Fruit fly (Drosophila melanogaster) whole organism, embryonic: ENCODE measurements around the gene mora.
A peak's percentile ranks its signal among the peaks of the same experiment; 100 is the strongest.

Experiments used
- Aef1 ChIP-seq: fragments of 200-800 bp; sonication (Bioruptor generic); IDR thresholded peaks from 3 replicates; pipeline ENCODE4 v1.3.6; 2022; ENCODE audit warnings: missing biosample characterization, missing genetic modification characterization
- BtbVII ChIP-seq: fragments of 200-800 bp; sonication (Bioruptor generic); optimal IDR thresholded peaks from 3 replicates; lab custom pipeline; 2017; ENCODE audit warnings: missing biosample characterization, mild to moderate bottlenecking, missing genetic modification characterization
- CG11456 ChIP-seq: fragments of 200-800 bp; sonication (Bioruptor generic); IDR thresholded peaks from 3 replicates; pipeline ENCODE4 v1.3.6; 2022; ENCODE audit warnings: missing biosample characterization, missing genetic modification characterization
- CG11504 ChIP-seq: fragments of 200-800 bp; sonication (Bioruptor generic); optimal IDR thresholded peaks from 3 replicates; lab custom pipeline; 2019; ENCODE audit warnings: missing biosample characterization, mild to moderate bottlenecking, missing genetic modification characterization, moderate library complexity
- CG12659 ChIP-seq: fragments of 200-800 bp; sonication (Bioruptor generic); optimal IDR thresholded peaks from 3 replicates; lab custom pipeline; 2017; ENCODE audit warnings: mild to moderate bottlenecking, missing biosample characterization, missing genetic modification reagents, missing genetic modification characterization
- CG1647 ChIP-seq: fragments of 200-800 bp; sonication (Bioruptor generic); optimal IDR thresholded peaks from 3 replicates; lab custom pipeline; 2016; ENCODE audit warnings: missing biosample characterization, missing genetic modification characterization
- CG18764 ChIP-seq: fragments of 200-800 bp; sonication (Bioruptor generic); optimal IDR thresholded peaks from 3 replicates; lab custom pipeline; 2016; ENCODE audit warnings: missing biosample characterization, missing genetic modification characterization
- CG33557 ChIP-seq: fragments of 200-800 bp; sonication (Bioruptor generic); optimal IDR thresholded peaks from 2 replicates; lab custom pipeline; 2019; ENCODE audit warnings: missing biosample characterization, mild to moderate bottlenecking, missing genetic modification characterization, moderate library complexity
- CG34376 ChIP-seq: fragments of 200-800 bp; sonication (Bioruptor generic); optimal IDR thresholded peaks from 2 replicates; lab custom pipeline; 2018; ENCODE audit warnings: missing biosample characterization, mild to moderate bottlenecking, missing genetic modification characterization
- CG3995 ChIP-seq: fragments of 200-800 bp; sonication (Bioruptor generic); optimal IDR thresholded peaks from 3 replicates; lab custom pipeline; 2016; ENCODE audit warnings: missing biosample characterization, missing genetic modification characterization
- CG8388 ChIP-seq: fragments of 200-800 bp; sonication (Bioruptor generic); optimal IDR thresholded peaks from 2 replicates; lab custom pipeline; 2019; ENCODE audit warnings: missing biosample characterization, mild to moderate bottlenecking, missing genetic modification characterization, moderate library complexity
- CG8478 ChIP-seq: fragments of >200 bp; optimal IDR thresholded peaks from 2 replicates; lab custom pipeline; 2018
- CG8944 ChIP-seq: fragments of 200-800 bp; sonication (Bioruptor generic); optimal IDR thresholded peaks from 3 replicates; lab custom pipeline; 2016; ENCODE audit warnings: missing biosample characterization, missing genetic modification characterization
- CG9215 ChIP-seq: fragments of 200-800 bp; sonication (Bioruptor generic); IDR thresholded peaks from 2 replicates; pipeline ENCODE4 v1.3.6; 2022; ENCODE audit warnings: missing biosample characterization, missing genetic modification characterization
- CG9876 ChIP-seq: fragments of 200-800 bp; sonication (Bioruptor generic); optimal IDR thresholded peaks from 2 replicates; lab custom pipeline; 2016; ENCODE audit warnings: missing biosample characterization, missing genetic modification characterization
- Camta ChIP-seq: fragments of 200-800 bp; sonication (Bioruptor generic); optimal IDR thresholded peaks from 2 replicates; lab custom pipeline; 2016; ENCODE audit warnings: missing biosample characterization, missing genetic modification characterization
- D ChIP-seq, 2 experiments: fragments of 200-800 bp in 1 of 2; fragments of >200 bp in 1 of 2; sonication (Bioruptor generic) in 1 of 2; optimal IDR thresholded peaks; 2 replicates in 1 of 2; 3 replicates in 1 of 2; lab custom pipeline; 2017; ENCODE audit warnings: mild to moderate bottlenecking in 1 of 2, missing biosample characterization in 1 of 2, missing genetic modification characterization in 1 of 2, missing genetic modification reagents in 1 of 2
- Elba2 ChIP-seq: fragments of 200-800 bp; sonication (Bioruptor generic); optimal IDR thresholded peaks from 3 replicates; lab custom pipeline; 2016; ENCODE audit warnings: missing biosample characterization, missing genetic modification characterization
- H15 ChIP-seq: fragments of 200-800 bp; sonication (Bioruptor generic); IDR thresholded peaks from 3 replicates; pipeline ENCODE4 v1.3.6; 2022; ENCODE audit warnings: missing biosample characterization, missing genetic modification characterization
- Hr78 ChIP-seq, 2 experiments: fragments of 200-800 bp in 1 of 2; fragments of >200 bp in 1 of 2; sonication (Bioruptor generic) in 1 of 2; optimal IDR thresholded peaks; 2 replicates each; lab custom pipeline; 2017 to 2019; ENCODE audit warnings: missing biosample characterization in 2 of 2, missing genetic modification characterization in 2 of 2, mild to moderate bottlenecking in 1 of 2, moderate library complexity in 1 of 2
- Lim3 ChIP-seq: fragments of 200-800 bp; sonication (Bioruptor generic); IDR thresholded peaks from 2 replicates; pipeline ENCODE4 v1.3.6; 2022; ENCODE audit warnings: missing biosample characterization, missing genetic modification characterization
- Mrtf ChIP-seq: fragments of 200-800 bp; sonication (Bioruptor generic); IDR thresholded peaks from 3 replicates; pipeline ENCODE4 v1.3.6; 2022; ENCODE audit warnings: missing biosample characterization, missing genetic modification characterization
- NfI ChIP-seq: fragments of 200-800 bp; sonication (Bioruptor generic); optimal IDR thresholded peaks from 3 replicates; lab custom pipeline; 2018; ENCODE audit warnings: missing biosample characterization, mild to moderate bottlenecking, missing genetic modification characterization, moderate library complexity
- Oaz ChIP-seq: fragments of 200-800 bp; sonication (Bioruptor generic); IDR thresholded peaks from 2 replicates; pipeline ENCODE4 v1.3.6; 2022; ENCODE audit warnings: missing biosample characterization, missing genetic modification characterization
- Oli ChIP-seq: fragments of 200-800 bp; sonication (Bioruptor generic); optimal IDR thresholded peaks from 2 replicates; lab custom pipeline; 2018; ENCODE audit warnings: missing biosample characterization, mild to moderate bottlenecking, missing genetic modification characterization, moderate library complexity
- Sry-β ChIP-seq: fragments of 200-800 bp; sonication (Bioruptor generic); optimal IDR thresholded peaks from 2 replicates; lab custom pipeline; 2018; ENCODE audit warnings: missing biosample characterization, mild to moderate bottlenecking, missing genetic modification characterization, moderate library complexity
- aop ChIP-seq: fragments of 200-800 bp; sonication (Bioruptor generic); IDR thresholded peaks from 2 replicates; pipeline ENCODE4 v1.3.6; 2022; ENCODE audit warnings: missing biosample characterization, missing genetic modification characterization
- ase ChIP-seq: fragments of 200-800 bp; sonication (Bioruptor generic); IDR thresholded peaks from 3 replicates; pipeline ENCODE4 v1.3.6; 2022; ENCODE audit warnings: missing biosample characterization, missing genetic modification characterization
- az2 ChIP-seq: fragments of 200-800 bp; sonication (Bioruptor generic); optimal IDR thresholded peaks from 3 replicates; lab custom pipeline; 2016; ENCODE audit warnings: missing biosample characterization, missing genetic modification characterization
- crol ChIP-seq: fragments of 200-800 bp; sonication (Bioruptor generic); IDR thresholded peaks from 2 replicates; pipeline ENCODE4 v1.3.6; 2022; ENCODE audit warnings: missing biosample characterization, missing genetic modification characterization
- dmrt11E ChIP-seq: fragments of 200-800 bp; sonication (Bioruptor generic); optimal IDR thresholded peaks from 3 replicates; lab custom pipeline; 2018; ENCODE audit warnings: missing biosample characterization, mild to moderate bottlenecking, missing genetic modification characterization, moderate library complexity
- esg ChIP-seq: fragments of 200-800 bp; sonication (Bioruptor generic); conservative IDR thresholded peaks from 2 replicates; pipeline ENCODE4 v1.3.6; 2022; ENCODE audit warnings: missing biosample characterization, missing genetic modification characterization
- fd3F ChIP-seq: fragments of 200-800 bp; sonication (Bioruptor generic); optimal IDR thresholded peaks from 2 replicates; lab custom pipeline; 2018; ENCODE audit warnings: missing biosample characterization, mild to moderate bottlenecking, missing genetic modification characterization, moderate library complexity
- gce ChIP-seq: fragments of 200-800 bp; sonication (Bioruptor generic); IDR thresholded peaks from 3 replicates; pipeline ENCODE4 v1.3.6; 2022; ENCODE audit warnings: missing biosample characterization, missing genetic modification characterization
- gfzf ChIP-seq: fragments of 200-800 bp; sonication (Bioruptor generic); optimal IDR thresholded peaks from 2 replicates; lab custom pipeline; 2016; ENCODE audit warnings: missing biosample characterization, mild to moderate bottlenecking, missing genetic modification characterization, moderate library complexity
- h ChIP-seq: fragments of >200 bp; optimal IDR thresholded peaks from 2 replicates; lab custom pipeline; 2017
- klu ChIP-seq: fragments of 200-800 bp; sonication (Bioruptor generic); IDR thresholded peaks from 2 replicates; pipeline ENCODE4 v1.3.6; 2022; ENCODE audit warnings: missing biosample characterization, missing genetic modification characterization
- lilli ChIP-seq: fragments of 200-800 bp; sonication (Bioruptor generic); optimal IDR thresholded peaks from 3 replicates; lab custom pipeline; 2016; ENCODE audit warnings: missing biosample characterization, missing genetic modification characterization
- nau ChIP-seq: fragments of 200-800 bp; sonication (Bioruptor generic); optimal IDR thresholded peaks from 3 replicates; lab custom pipeline; 2017; ENCODE audit warnings: missing biosample characterization, mild to moderate bottlenecking, missing genetic modification characterization, missing genetic modification reagents
- nerfin-1 ChIP-seq: fragments of 200-800 bp; sonication (Bioruptor generic); optimal IDR thresholded peaks from 3 replicates; lab custom pipeline; 2019; ENCODE audit warnings: missing biosample characterization, mild to moderate bottlenecking, missing genetic modification characterization, moderate library complexity
- nom ChIP-seq: fragments of 200-800 bp; sonication (Bioruptor generic); optimal IDR thresholded peaks from 2 replicates; lab custom pipeline; 2017; ENCODE audit warnings: missing biosample characterization, missing genetic modification characterization, mild to moderate bottlenecking, moderate library complexity, missing genetic modification reagents
- pb ChIP-seq: fragments of 200-800 bp; sonication (Bioruptor generic); optimal IDR thresholded peaks from 3 replicates; lab custom pipeline; 2016; ENCODE audit warnings: missing biosample characterization, missing genetic modification characterization
- pita ChIP-seq: fragments of 200-800 bp; sonication (Bioruptor generic); optimal IDR thresholded peaks from 2 replicates; lab custom pipeline; 2017; ENCODE audit warnings: missing biosample characterization, mild to moderate bottlenecking, missing genetic modification characterization
- pum ChIP-seq: fragments of 200-800 bp; sonication (Bioruptor generic); optimal IDR thresholded peaks from 2 replicates; lab custom pipeline; 2016; ENCODE audit warnings: missing biosample characterization, missing genetic modification characterization
- ro ChIP-seq: fragments of 200-800 bp; sonication (Bioruptor generic); IDR thresholded peaks from 2 replicates; pipeline ENCODE4 v1.3.6; 2022; ENCODE audit warnings: missing biosample characterization, missing genetic modification characterization
- sob ChIP-seq: fragments of 200-800 bp; sonication (Bioruptor generic); IDR thresholded peaks from 2 replicates; pipeline ENCODE4 v1.3.6; 2022; ENCODE audit warnings: missing biosample characterization, missing genetic modification characterization
- ssp ChIP-seq: fragments of 200-800 bp; sonication (Bioruptor generic); IDR thresholded peaks from 2 replicates; pipeline ENCODE4 v1.3.6; 2022; ENCODE audit warnings: missing biosample characterization, missing genetic modification characterization
- sug ChIP-seq: fragments of 200-800 bp; optimal IDR thresholded peaks from 2 replicates; lab custom pipeline; 2019; ENCODE audit warnings: missing biosample characterization, mild to moderate bottlenecking, missing genetic modification characterization, moderate library complexity
- tgo ChIP-seq: fragments of 200-800 bp; sonication (Bioruptor generic); IDR thresholded peaks from 3 replicates; pipeline ENCODE4 v1.3.6; 2022; ENCODE audit warnings: missing biosample characterization, missing genetic modification characterization
- tll ChIP-seq, 2 experiments: fragments of 200-800 bp in 1 of 2; fragments of >200 bp in 1 of 2; sonication (Bioruptor generic) in 1 of 2; optimal IDR thresholded peaks; 2 replicates each; lab custom pipeline; 2017 to 2019; ENCODE audit warnings: missing biosample characterization in 2 of 2, missing genetic modification characterization in 2 of 2, mild to moderate bottlenecking in 1 of 2, moderate library complexity in 1 of 2

Gene mora

dm6 chr3R:24161173-24161811, 24.9 kb upstream of the mora start, which contains the start of the genes Myo95E and TBC1d7 (continued):
- TF ChIP-seq ro (GFP tag; lab: Robert Waterston, UW) (peak; percentile 72), Mrtf (peak; percentile 73; the same call in 2 of the 3 replicates), nerfin-1 (tag; lab: Kevin White, UChicago) (peak; percentile 78), tll (GFP tag; optimal IDR thresholded peaks at IDR 0.05; lab: Kevin White, UChicago) (no peak), az2 (peak; percentile 87), ssp (GFP tag; lab: Robert Waterston, UW) (peak; percentile 87), CG8388 (GFP tag; lab: Kevin White, UChicago) (peak; percentile 82), crol (peak; percentile 59), pum (peak; percentile 56), H15 (GFP tag; lab: Robert Waterston, UW) (peak; percentile 93), h (lab: Kevin White, UChicago) (no peak), NfI (peak; percentile 86), pita (GFP tag; lab: Kevin White, UChicago) (no peak), CG18764 (GFP tag; lab: Kevin White, UChicago) (peak; percentile 83), nom (GFP tag; lab: Kevin White, UChicago) (peak; percentile 48), gfzf (GFP tag; lab: Kevin White, UChicago) (no peak), fd3F (GFP tag; lab: Kevin White, UChicago) (peak; percentile 81), Aef1 (GFP tag; lab: Robert Waterston, UW) (peak; percentile 97), aop (GFP tag; lab: Robert Waterston, UW) (peak; percentile 49; the same call in 1 of the 2 replicates), BtbVII (GFP tag; lab: Kevin White, UChicago) (peak; percentile 44), D (optimal IDR thresholded peaks at IDR 0.05; lab: Kevin White, UChicago) (no peak), D (GFP tag; optimal IDR thresholded peaks at IDR 0.05; lab: Kevin White, UChicago) (peak; percentile 74), CG8944 (GFP tag; lab: Kevin White, UChicago) (peak; percentile 41), Oaz (GFP tag; lab: Robert Waterston, UW) (peak; percentile 93), dmrt11E (tag; lab: Kevin White, UChicago) (peak; percentile 87), CG9876 (no peak), CG34376 (peak; percentile 74), lilli (peak; percentile 79), nau (GFP tag; lab: Kevin White, UChicago) (no peak), esg (GFP tag; lab: Robert Waterston, UW) (peak; percentile 95), CG8478 (lab: Kevin White, UChicago) (no peak), ase (peak; percentile 75), pb (GFP tag; lab: Kevin White, UChicago) (no peak), tgo (peak; percentile 97), Lim3 (GFP tag; lab: Robert Waterston, UW) (peak; percentile 85), CG1647 (GFP tag; lab: Kevin White, UChicago) (peak; percentile 53), CG33557 (GFP tag; lab: Kevin White, UChicago) (peak; percentile 66), sob (GFP tag; lab: Robert Waterston, UW) (peak; percentile 92), CG9215 (peak; percentile 85), Sry-β (GFP tag; lab: Kevin White, UChicago) (peak; percentile 64), Oli (tag; lab: Kevin White, UChicago) (peak; percentile 83), sug (tag; lab: Kevin White, UChicago) (peak; percentile 86), CG11456 (peak; percentile 87), CG12659 (GFP tag; lab: Kevin White, UChicago) (peak; percentile 92), CG3995 (peak; percentile 70), gce (GFP tag; lab: Robert Waterston, UW) (peak; percentile 80; the same call in 2 of the 3 replicates), klu (GFP tag; lab: Robert Waterston, UW) (peak; percentile 84), Elba2 (peak; percentile 48), Camta (GFP tag; lab: Kevin White, UChicago) (peak; percentile 12), CG11504 (tag; lab: Kevin White, UChicago) (no peak), Hr78 (GFP tag; optimal IDR thresholded peaks at IDR 0.05; lab: Kevin White, UChicago) (no peak)
